Worm (Caenorhabditis elegans) whole organism, young adult: Measurements from ENCODE around the gene C34C12.6.

Experiments
- cebp-1 ChIP-seq, 2 experiments: fragments of 200-800 bp in 1 of 2; sonication (Bioruptor generic) in 1 of 2; sonication (generic microtip) in 1 of 2; IDR thresholded peaks in 1 of 2; optimal IDR thresholded peaks in 1 of 2; 2 replicates each; pipeline versions ENCODE4 v1.3.6 to Lab custom; 2017 to 2022; ENCODE audit warnings: missing compliant biosample characterization in 2 of 2, missing genetic modification characterization in 2 of 2, mild to moderate bottlenecking in 1 of 2, missing genetic modification reagents in 1 of 2, moderate library complexity in 1 of 2
- ceh-91 ChIP-seq: fragments of 200-800 bp; sonication (Bioruptor generic); IDR thresholded peaks from 2 replicates; pipeline ENCODE4 v1.3.6; 2022; ENCODE audit warnings: missing genetic modification reagents, missing genetic modification characterization, missing compliant biosample characterization
- ekl-4 ChIP-seq: fragments of 200-800 bp; sonication (Bioruptor generic); IDR thresholded peaks from 2 replicates; pipeline ENCODE4 v1.3.6; 2022; ENCODE audit warnings: missing genetic modification reagents, missing genetic modification characterization, missing compliant biosample characterization
- pha-4 ChIP-seq: fragments of 150-350 bp; sonication (generic microtip); optimal IDR thresholded peaks from 2 replicates; lab custom pipeline; 2014; ENCODE audit warnings: missing biosample characterization, missing genetic modification reagents, missing genetic modification characterization
- unc-130 ChIP-seq: sonication (generic microtip); optimal IDR thresholded peaks from 2 replicates; lab custom pipeline; 2016; ENCODE audit warnings: missing genetic modification reagents, missing genetic modification characterization, missing compliant biosample characterization
- ztf-28 ChIP-seq: fragments of 200-800 bp; sonication (Bioruptor generic); IDR thresholded peaks from 2 replicates; pipeline ENCODE4 v1.3.6; 2022; ENCODE audit warnings: missing genetic modification reagents, missing genetic modification characterization, missing compliant biosample characterization

DNA sequence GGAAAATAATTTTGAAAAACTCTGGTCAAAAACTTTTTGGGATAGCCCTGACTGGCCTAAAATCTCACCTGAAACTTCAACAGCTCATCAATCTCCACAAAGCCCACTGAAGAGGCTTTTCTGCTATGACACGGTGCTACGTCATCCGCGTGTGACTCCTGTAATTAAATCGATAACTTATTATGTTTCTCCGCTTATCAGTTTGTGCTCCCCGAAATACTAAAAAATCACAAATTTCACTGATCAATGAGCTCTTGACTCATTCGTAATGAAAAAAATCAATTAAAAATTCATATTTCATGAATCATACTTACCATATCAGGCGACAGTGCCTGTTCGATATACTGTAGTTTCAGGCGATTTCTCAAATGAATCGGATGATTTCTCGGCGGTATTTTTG, 7.4 kb upstream of the C34C12.6 start:
- TF ChIP-seq ekl-4 (no peak), ztf-28 (no peak), cebp-1 (GFP tag; IDR thresholded peaks at IDR 0.05; lab: Robert Waterston, UW) (no peak), cebp-1 (tag; optimal IDR thresholded peaks at IDR 0.05; lab: Kevin White, UChicago) (no peak), pha-4 (tag; lab: Kevin White, UChicago) (no peak), ceh-91 (GFP tag; lab: Robert Waterston, UW) (no peak), unc-130 (GFP tag; lab: Kevin White, UChicago) (no peak)
